Fruit fly (Drosophila melanogaster) whole organism, embryonic: ENCODE data around the gene Cpr97Ea.
A peak's percentile ranks its signal among the peaks of the same experiment; 100 is the strongest.

ENCODE experiments used
- B-H1 ChIP-seq: fragments of 200-800 bp; sonication (Bioruptor generic); IDR thresholded peaks from 3 replicates; pipeline ENCODE4 v1.3.6; 2022; ENCODE audit warnings: missing biosample characterization, missing genetic modification characterization
- Blimp-1 ChIP-seq: fragments of 200-800 bp; sonication (Bioruptor generic); optimal IDR thresholded peaks from 3 replicates; lab custom pipeline; 2018; ENCODE audit warnings: missing biosample characterization, missing genetic modification characterization, mild to moderate bottlenecking, moderate library complexity, missing genetic modification reagents
- CG10209 ChIP-seq: fragments of 200-800 bp; sonication (Bioruptor generic); optimal IDR thresholded peaks from 3 replicates; lab custom pipeline; 2017; ENCODE audit warnings: missing biosample characterization, mild to moderate bottlenecking, missing genetic modification characterization, missing genetic modification reagents
- CG11085 ChIP-seq: fragments of 200-800 bp; sonication (Bioruptor generic); IDR thresholded peaks from 2 replicates; pipeline ENCODE4 v1.3.6; 2022; ENCODE audit warnings: missing biosample characterization, missing genetic modification characterization
- CG11695 ChIP-seq: fragments of 200-800 bp; sonication (Bioruptor generic); IDR thresholded peaks from 3 replicates; pipeline ENCODE4 v1.3.6; 2022; ENCODE audit warnings: missing biosample characterization, missing genetic modification characterization
- CG12071 ChIP-seq: fragments of 200-800 bp; sonication (Bioruptor generic); optimal IDR thresholded peaks from 3 replicates; lab custom pipeline; 2018; ENCODE audit warnings: missing biosample characterization, mild to moderate bottlenecking, missing genetic modification characterization
- CG12391 ChIP-seq: fragments of 200-800 bp; sonication (Bioruptor generic); optimal IDR thresholded peaks from 3 replicates; lab custom pipeline; 2018; ENCODE audit warnings: missing biosample characterization, mild to moderate bottlenecking, missing genetic modification characterization, moderate library complexity
- CG12744 ChIP-seq: fragments of 200-800 bp; sonication (Bioruptor generic); optimal IDR thresholded peaks from 2 replicates; lab custom pipeline; 2016; ENCODE audit warnings: missing biosample characterization, missing genetic modification characterization
- CG15011 ChIP-seq: fragments of 200-800 bp; sonication (Bioruptor generic); optimal IDR thresholded peaks from 3 replicates; lab custom pipeline; 2018; ENCODE audit warnings: missing biosample characterization, mild to moderate bottlenecking, missing genetic modification characterization
- CG15073 ChIP-seq: fragments of 200-800 bp; sonication (Bioruptor generic); optimal IDR thresholded peaks from 2 replicates; lab custom pipeline; 2016; ENCODE audit warnings: missing biosample characterization, missing genetic modification characterization
- CG16863 ChIP-seq: fragments of 200-800 bp; sonication (Bioruptor generic); optimal IDR thresholded peaks from 3 replicates; lab custom pipeline; 2016; ENCODE audit warnings: missing biosample characterization, missing genetic modification characterization
- CG30020 ChIP-seq: fragments of 200-800 bp; optimal IDR thresholded peaks from 2 replicates; lab custom pipeline; 2019; ENCODE audit warnings: missing biosample characterization, mild to moderate bottlenecking, missing genetic modification characterization, moderate library complexity
- CG34422 ChIP-seq: fragments of 200-800 bp; sonication (Bioruptor generic); IDR thresholded peaks from 3 replicates; pipeline ENCODE4 v1.3.6; 2022; ENCODE audit warnings: missing biosample characterization, missing genetic modification characterization
- CG3847 ChIP-seq: fragments of 200-800 bp; sonication (Bioruptor generic); IDR thresholded peaks from 2 replicates; pipeline ENCODE4 v1.3.6; 2022; ENCODE audit warnings: missing biosample characterization, missing genetic modification characterization
- CG4282 ChIP-seq: fragments of 200-800 bp; sonication (Bioruptor generic); optimal IDR thresholded peaks from 2 replicates; lab custom pipeline; 2016; ENCODE audit warnings: missing biosample characterization, missing genetic modification characterization
- CG6791 ChIP-seq: fragments of 200-800 bp; sonication (Bioruptor generic); IDR thresholded peaks from 3 replicates; pipeline ENCODE4 v1.3.6; 2022; ENCODE audit warnings: missing biosample characterization, missing genetic modification characterization; ENCODE audit not compliant: partially characterized antibody
- CG8089 ChIP-seq: fragments of 200-800 bp; sonication (Bioruptor generic); optimal IDR thresholded peaks from 3 replicates; lab custom pipeline; 2016; ENCODE audit warnings: missing biosample characterization, missing genetic modification characterization
- CG8281 ChIP-seq: fragments of 200-800 bp; sonication (Bioruptor generic); optimal IDR thresholded peaks from 2 replicates; lab custom pipeline; 2018; ENCODE audit warnings: missing biosample characterization, mild to moderate bottlenecking, missing genetic modification characterization, moderate library complexity
- CG8290 ChIP-seq, 3 experiments: fragments of 200-800 bp; sonication (Bioruptor generic); optimal IDR thresholded peaks; 2 replicates each; lab custom pipeline; 2016 to 2019; ENCODE audit warnings: missing biosample characterization in 3 of 3, missing genetic modification characterization in 3 of 3, mild to moderate bottlenecking in 2 of 3, moderate library complexity in 1 of 3
- CG8944 ChIP-seq: fragments of 200-800 bp; sonication (Bioruptor generic); optimal IDR thresholded peaks from 3 replicates; lab custom pipeline; 2016; ENCODE audit warnings: missing biosample characterization, missing genetic modification characterization
- CG9727 ChIP-seq: fragments of 200-800 bp; sonication (Bioruptor generic); optimal IDR thresholded peaks from 3 replicates; lab custom pipeline; 2017; ENCODE audit warnings: missing biosample characterization, mild to moderate bottlenecking, missing genetic modification characterization
- CkIIα-i1 ChIP-seq: fragments of 200-800 bp; sonication (Bioruptor generic); IDR thresholded peaks from 2 replicates; pipeline ENCODE4 v1.3.6; 2022; ENCODE audit warnings: missing biosample characterization, missing genetic modification characterization
- Eip74EF ChIP-seq, 2 experiments: fragments of 200-800 bp in 1 of 2; fragments of >200 bp in 1 of 2; sonication (Bioruptor generic) in 1 of 2; optimal IDR thresholded peaks; 2 replicates each; lab custom pipeline; 2017 to 2019; ENCODE audit warnings: missing biosample characterization in 2 of 2, missing genetic modification characterization in 2 of 2, mild to moderate bottlenecking in 1 of 2, moderate library complexity in 1 of 2
- HLH54F ChIP-seq: fragments of 200-800 bp; sonication (Bioruptor generic); optimal IDR thresholded peaks from 3 replicates; lab custom pipeline; 2016; ENCODE audit warnings: missing biosample characterization, missing genetic modification characterization
- NC2α ChIP-seq: fragments of 200-800 bp; sonication (Bioruptor generic); optimal IDR thresholded peaks from 2 replicates; lab custom pipeline; 2016; ENCODE audit warnings: missing biosample characterization, missing genetic modification characterization
- Oaz ChIP-seq: fragments of 200-800 bp; sonication (Bioruptor generic); IDR thresholded peaks from 2 replicates; pipeline ENCODE4 v1.3.6; 2022; ENCODE audit warnings: missing biosample characterization, missing genetic modification characterization
- Oli ChIP-seq: fragments of 200-800 bp; sonication (Bioruptor generic); optimal IDR thresholded peaks from 2 replicates; lab custom pipeline; 2018; ENCODE audit warnings: missing biosample characterization, mild to moderate bottlenecking, missing genetic modification characterization, moderate library complexity
- Side ChIP-seq: fragments of 200-800 bp; sonication (Bioruptor generic); optimal IDR thresholded peaks from 2 replicates; lab custom pipeline; 2016; ENCODE audit warnings: missing biosample characterization, missing genetic modification characterization
- Six4 ChIP-seq: fragments of 200-800 bp; sonication (Bioruptor generic); optimal IDR thresholded peaks from 2 replicates; lab custom pipeline; 2016; ENCODE audit warnings: missing biosample characterization, missing genetic modification characterization
- Sox100B ChIP-seq: fragments of 200-800 bp; sonication (Bioruptor generic); optimal IDR thresholded peaks from 3 replicates; lab custom pipeline; 2018; ENCODE audit warnings: missing biosample characterization, mild to moderate bottlenecking, missing genetic modification characterization
- ab ChIP-seq: fragments of 200-800 bp; sonication (Bioruptor generic); optimal IDR thresholded peaks from 2 replicates; lab custom pipeline; 2016; ENCODE audit warnings: missing biosample characterization, missing genetic modification characterization
- ac ChIP-seq: fragments of 200-800 bp; sonication (Bioruptor generic); optimal IDR thresholded peaks from 3 replicates; lab custom pipeline; 2017; ENCODE audit warnings: missing biosample characterization, mild to moderate bottlenecking, missing genetic modification characterization
- btn ChIP-seq: fragments of 200-800 bp; sonication (Bioruptor generic); optimal IDR thresholded peaks from 2 replicates; lab custom pipeline; 2016; ENCODE audit warnings: missing biosample characterization, missing genetic modification characterization
- esg ChIP-seq: fragments of 200-800 bp; sonication (Bioruptor generic); conservative IDR thresholded peaks from 2 replicates; pipeline ENCODE4 v1.3.6; 2022; ENCODE audit warnings: missing biosample characterization, missing genetic modification characterization
- eve ChIP-seq, 2 experiments: fragments of >200 bp; optimal IDR thresholded peaks; 2 replicates each; lab custom pipeline; 2017; ENCODE audit warnings: missing biosample characterization in 2 of 2, missing genetic modification characterization in 2 of 2
- gcm2 ChIP-seq: fragments of 200-800 bp; sonication (Bioruptor generic); optimal IDR thresholded peaks from 2 replicates; lab custom pipeline; 2016; ENCODE audit warnings: missing biosample characterization, missing genetic modification characterization
- inv ChIP-seq: fragments of 200-800 bp; sonication (Bioruptor generic); IDR thresholded peaks from 2 replicates; pipeline ENCODE4 v1.3.6; 2022; ENCODE audit warnings: missing biosample characterization, missing genetic modification characterization; ENCODE audit not compliant: partially characterized antibody
- kni ChIP-seq: fragments of 200-800 bp; sonication (Bioruptor generic); optimal IDR thresholded peaks from 3 replicates; lab custom pipeline; 2017; ENCODE audit warnings: mild to moderate bottlenecking, missing biosample characterization, missing genetic modification reagents, missing genetic modification characterization
- otp ChIP-seq: fragments of 200-800 bp; sonication (Bioruptor generic); IDR thresholded peaks from 3 replicates; pipeline ENCODE4, ENCODE4 v1.3.6; 2022; ENCODE audit warnings: missing biosample characterization, missing genetic modification characterization
- peb ChIP-seq: fragments of 200-800 bp; sonication (Bioruptor generic); IDR thresholded peaks from 2 replicates; pipeline ENCODE4 v1.3.6; 2022; ENCODE audit warnings: missing biosample characterization, missing genetic modification characterization
- pho ChIP-seq: fragments of 200-800 bp; sonication (Bioruptor generic); optimal IDR thresholded peaks from 2 replicates; lab custom pipeline; 2016; ENCODE audit warnings: missing biosample characterization, missing genetic modification characterization
- phol ChIP-seq: fragments of 200-800 bp; sonication (Bioruptor generic); optimal IDR thresholded peaks from 3 replicates; lab custom pipeline; 2018; ENCODE audit warnings: missing biosample characterization, mild to moderate bottlenecking, missing genetic modification characterization, moderate library complexity
- sc ChIP-seq, 3 experiments: fragments of >200 bp in 2 of 3; fragments of 200-800 bp in 1 of 3; sonication (Bioruptor generic) in 1 of 3; optimal IDR thresholded peaks; 2 replicates in 2 of 3; 3 replicates in 1 of 3; lab custom pipeline; 2017; ENCODE audit warnings: mild to moderate bottlenecking in 1 of 3, missing biosample characterization in 1 of 3, missing genetic modification characterization in 1 of 3, missing genetic modification reagents in 1 of 3
- schlank ChIP-seq: fragments of 200-800 bp; sonication (Bioruptor generic); optimal IDR thresholded peaks from 2 replicates; lab custom pipeline; 2018; ENCODE audit warnings: missing biosample characterization, mild to moderate bottlenecking, missing genetic modification characterization
- stc ChIP-seq: fragments of 200-800 bp; sonication (Bioruptor generic); IDR thresholded peaks from 2 replicates; pipeline ENCODE4 v1.3.6; 2022; ENCODE audit warnings: missing biosample characterization, missing genetic modification characterization
- tio ChIP-seq: fragments of 200-800 bp; sonication (Bioruptor generic); optimal IDR thresholded peaks from 2 replicates; lab custom pipeline; 2017; ENCODE audit warnings: missing biosample characterization, missing genetic modification characterization, inconsistent platforms
- wek ChIP-seq: fragments of 200-800 bp; sonication (Bioruptor generic); optimal IDR thresholded peaks from 3 replicates; lab custom pipeline; 2018; ENCODE audit warnings: missing biosample characterization, mild to moderate bottlenecking, missing genetic modification characterization, moderate library complexity

The Cpr97Ea gene

DNA sequence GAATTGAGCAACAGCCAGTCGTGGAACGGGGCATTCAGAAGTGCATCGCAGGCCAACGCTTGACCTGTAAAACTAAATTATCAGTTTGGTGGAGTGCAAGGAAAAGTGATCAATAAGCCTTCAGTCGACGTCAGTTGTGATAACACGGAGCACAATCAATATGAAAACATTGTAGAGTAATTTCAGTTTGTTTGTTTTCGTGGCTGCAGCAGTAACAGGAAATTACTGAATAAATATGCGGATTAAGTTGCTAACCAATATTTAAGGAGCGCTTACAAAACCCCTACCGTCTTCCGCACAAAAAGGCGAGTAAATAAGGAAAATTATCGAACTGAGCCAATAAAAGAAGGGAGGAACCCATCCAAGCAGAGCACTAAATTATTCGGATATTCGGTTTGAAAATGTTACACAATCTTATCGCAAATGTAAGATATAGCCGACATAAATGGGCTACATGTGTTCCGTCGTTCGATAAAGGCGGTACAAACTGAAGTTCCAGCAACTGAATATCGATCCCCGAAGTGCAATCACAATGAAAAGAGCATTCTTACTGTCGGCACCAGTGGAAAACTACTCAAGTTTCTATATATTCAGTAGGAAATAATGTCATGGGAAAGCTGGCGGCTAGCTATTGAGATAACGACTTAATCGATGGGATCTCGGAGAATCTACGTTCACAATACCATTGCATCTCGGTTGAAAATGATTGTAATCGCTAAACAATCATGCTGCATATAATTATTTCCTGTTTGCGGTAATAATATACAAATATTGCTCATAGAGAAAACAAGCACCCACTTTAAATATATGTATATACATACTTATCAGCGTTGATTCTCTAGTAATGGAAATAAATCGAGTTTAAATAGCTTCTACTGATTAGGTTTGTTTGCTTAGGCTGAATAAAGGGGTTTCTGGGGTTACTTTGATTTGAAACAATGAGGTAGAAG lies 48.4 kb upstream of the Cpr97Ea start (continued):
- TF ChIP-seq esg (GFP tag; lab: Robert Waterston, UW): no peak
- peak in 1 of 2 experiments; percentile 73 for TF ChIP-seq Eip74EF (GFP tag; optimal IDR thresholded peaks at IDR 0.05; lab: Kevin White, UChicago)
- TF ChIP-seq CG34422 (GFP tag; lab: Robert Waterston, UW): 0 out of 3 replicates have a peak, but pooled peaks have one; percentile 32
- TF ChIP-seq CG15073 (GFP tag; lab: Kevin White, UChicago): no peak
- peak; percentile 51 for TF ChIP-seq Six4 (GFP tag; lab: Kevin White, UChicago)
- TF ChIP-seq CG12744 (GFP tag; lab: Kevin White, UChicago): peak; percentile 78
- TF ChIP-seq CG8281 (tag; lab: Kevin White, UChicago): peak; percentile 67
- no peak for TF ChIP-seq CG11085 (GFP tag; lab: Robert Waterston, UW)
- TF ChIP-seq stc (GFP tag; lab: Robert Waterston, UW): peak; percentile 71; the same call in 1 of the 2 replicates
- peak; percentile 75 for TF ChIP-seq wek
- TF ChIP-seq CG8089 (GFP tag; lab: Kevin White, UChicago): peak; percentile 77
- peak; percentile 75 for TF ChIP-seq CG8290 (GFP tag; optimal IDR thresholded peaks at IDR 0.05; lab: Kevin White, UChicago)
- TF ChIP-seq CG8290 (tag; optimal IDR thresholded peaks at IDR 0.05; lab: Kevin White, UChicago): peak; percentile 61 to 65
- TF ChIP-seq CkIIα-i1 (GFP tag; lab: Robert Waterston, UW): no peak
- TF ChIP-seq Sox100B: peak; percentile 71
- TF ChIP-seq otp: peak; percentile 85; the same call in 2 of the 3 replicates
- peak; percentile 69 for TF ChIP-seq CG12071 (GFP tag; lab: Kevin White, UChicago)
- peak; percentile 82 for TF ChIP-seq CG10209 (GFP tag; lab: Kevin White, UChicago)
- TF ChIP-seq CG9727: peak; percentile 88
- TF ChIP-seq pho (GFP tag; lab: Kevin White, UChicago): no peak
- TF ChIP-seq eve (GFP tag; optimal IDR thresholded peaks at IDR 0.05; lab: Kevin White, UChicago): peak in 1 of 2 experiments; percentile 73
- TF ChIP-seq CG6791 (GFP tag; lab: Robert Waterston, UW): no peak
- TF ChIP-seq ac (GFP tag; lab: Kevin White, UChicago): peak; percentile 91
- no peak for TF ChIP-seq CG3847 (GFP tag; lab: Robert Waterston, UW)
- no peak for TF ChIP-seq gcm2 (GFP tag; lab: Kevin White, UChicago)
- peak; percentile 46 for TF ChIP-seq CG8944 (GFP tag; lab: Kevin White, UChicago)
- TF ChIP-seq btn (GFP tag; lab: Kevin White, UChicago): peak; percentile 56
- no peak for TF ChIP-seq inv (GFP tag; lab: Robert Waterston, UW)
- TF ChIP-seq phol (tag; lab: Kevin White, UChicago): peak; percentile 5
- peak; percentile 68 for TF ChIP-seq Side (GFP tag; lab: Kevin White, UChicago)
- TF ChIP-seq CG16863 (GFP tag; lab: Kevin White, UChicago): peak; percentile 77
- TF ChIP-seq NC2α: peak; percentile 80
- TF ChIP-seq CG12391: peak; percentile 48
- TF ChIP-seq Oli (tag; lab: Kevin White, UChicago): peak; percentile 32
- TF ChIP-seq CG15011 (GFP tag; lab: Kevin White, UChicago): peak; percentile 71
- 0 out of 3 replicates have a peak, but pooled peaks have one; percentile 24 for TF ChIP-seq CG11695
- TF ChIP-seq CG4282 (GFP tag; lab: Kevin White, UChicago): no peak
- peak; percentile 55 for TF ChIP-seq tio (GFP tag; lab: Kevin White, UChicago)
- no peak for TF ChIP-seq B-H1
- TF ChIP-seq Blimp-1 (GFP tag; lab: Kevin White, UChicago): peak; percentile 62
- TF ChIP-seq schlank (tag; lab: Kevin White, UChicago): peak; percentile 7
- 0 out of 2 replicates have a peak, but pooled peaks have one; percentile 28 for TF ChIP-seq Oaz
- no peak for TF ChIP-seq CG30020 (tag; lab: Kevin White, UChicago)
- no peak for TF ChIP-seq sc (optimal IDR thresholded peaks at IDR 0.05; lab: Kevin White, UChicago)
- peak; percentile 75 for TF ChIP-seq sc (GFP tag; optimal IDR thresholded peaks at IDR 0.05; lab: Kevin White, UChicago)
- peak; percentile 66 for TF ChIP-seq kni (GFP tag; lab: Kevin White, UChicago)
- no peak for TF ChIP-seq HLH54F (GFP tag; lab: Kevin White, UChicago)
- TF ChIP-seq peb: no peak
- no peak for TF ChIP-seq ab (GFP tag; lab: Kevin White, UChicago)
